Worm (Caenorhabditis elegans): Measurements from ENCODE around the gene parg-1.

parg-1 gene

DNA sequence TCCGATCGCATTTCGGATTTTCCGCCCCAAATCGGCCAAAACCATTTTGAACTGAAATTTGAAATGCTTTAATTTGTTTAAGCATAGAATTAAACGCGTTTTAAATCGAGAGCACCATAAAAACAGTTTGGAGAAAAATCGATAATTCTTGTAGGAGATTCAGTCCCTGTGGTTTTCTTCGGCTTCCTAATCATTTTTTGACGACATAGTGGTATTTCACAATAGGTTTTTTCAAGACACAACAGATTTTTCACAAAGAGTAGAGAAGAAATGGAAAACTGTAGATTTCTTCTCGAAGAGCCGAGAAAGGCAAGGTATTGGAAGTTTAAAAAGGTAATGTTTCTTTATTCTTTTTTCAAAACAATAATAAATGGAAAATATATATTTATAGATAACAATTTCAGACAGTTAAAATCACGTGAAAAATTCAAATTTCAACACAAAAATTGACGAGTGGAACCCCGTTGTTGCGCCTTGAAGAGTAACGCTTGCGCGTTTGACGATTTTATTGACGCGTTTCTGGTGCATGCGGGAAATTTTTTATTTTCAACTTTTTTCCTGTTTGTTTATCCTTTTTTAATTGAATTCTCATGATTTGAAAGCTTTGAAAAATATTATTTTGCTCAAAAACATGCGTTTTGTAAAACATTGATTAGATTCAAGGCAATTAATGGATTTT is 2.3 kb upstream of the parg-1 start, which contains the start of gene F21D5.7 (continued):
- TF ChIP-seq mab-9 (GFP tag; IDR thresholded peaks at IDR 0.05): no peak
- peak; percentile 61 for TF ChIP-seq grh-1 (GFP tag; IDR thresholded peaks at IDR 0.05)
- TF ChIP-seq alr-1 (tag; optimal IDR thresholded peaks at IDR 0.05; ENCODE audit: borderline replicate concordance): no peak
- TF ChIP-seq mep-1 (tag; optimal IDR thresholded peaks at IDR 0.05): peak; percentile 90
- peak; percentile 84 for TF ChIP-seq nhr-19 (GFP tag; conservative IDR thresholded peaks at IDR 0.05)
- TF ChIP-seq ztf-4 (tag; optimal IDR thresholded peaks at IDR 0.05): peak; percentile 33
- peak; percentile 23 for TF ChIP-seq sox-4 (tag; optimal IDR thresholded peaks at IDR 0.05)
- TF ChIP-seq unc-130 (tag; optimal IDR thresholded peaks at IDR 0.05): peak; percentile 60
- TF ChIP-seq nhr-237 (tag; optimal IDR thresholded peaks at IDR 0.05): no peak
- no peak for TF ChIP-seq unc-30 (tag; optimal IDR thresholded peaks at IDR 0.05)
- TF ChIP-seq ceh-90 (tag; optimal IDR thresholded peaks at IDR 0.05): no peak
- peak; percentile 46 for TF ChIP-seq lir-3 (tag; optimal IDR thresholded peaks at IDR 0.05; ENCODE audit: poor library complexity)
- TF ChIP-seq nhr-11 (tag; optimal IDR thresholded peaks at IDR 0.05): peak; percentile 61
- no peak for TF ChIP-seq unc-98 (GFP tag; IDR thresholded peaks at IDR 0.05)
- TF ChIP-seq C16A3.4 (tag; optimal IDR thresholded peaks at IDR 0.05): peak; percentile 67
- peak; percentile 67 for TF ChIP-seq unc-86 (tag; optimal IDR thresholded peaks at IDR 0.05)
- TF ChIP-seq lsy-2 (tag; optimal IDR thresholded peaks at IDR 0.05): peak; percentile 86 to 88
- peak; percentile 36; the same call in 1 of the 2 replicates for TF ChIP-seq ceh-88 (GFP tag; IDR thresholded peaks at IDR 0.05)
- peak; percentile 65 for TF ChIP-seq lin-15B (tag; optimal IDR thresholded peaks at IDR 0.05)
- TF ChIP-seq nhr-90 (tag; optimal IDR thresholded peaks at IDR 0.05; ENCODE audit: poor library complexity): peak; percentile 86
- TF ChIP-seq F16B12.6 (tag; optimal IDR thresholded peaks at IDR 0.05): peak; percentile 51
- peak; percentile 68 for TF ChIP-seq isw-1 (GFP tag; IDR thresholded peaks at IDR 0.05)
- peak; percentile 66 for TF ChIP-seq egl-13 (tag; optimal IDR thresholded peaks at IDR 0.05)
- peak; percentile 85 for TF ChIP-seq swsn-7 (tag; optimal IDR thresholded peaks at IDR 0.05)
- TF ChIP-seq efl-3 (GFP tag; optimal IDR thresholded peaks at IDR 0.05): no peak
- peak; percentile 75 to 86 for TF ChIP-seq efl-1 (optimal IDR thresholded peaks at IDR 0.05)
- TF ChIP-seq efl-1 (GFP tag; optimal IDR thresholded peaks at IDR 0.05 in 1 of 2): peak; percentile 86 to 98
- TF ChIP-seq nhr-71 (tag; optimal IDR thresholded peaks at IDR 0.05): peak; percentile 89
- no peak for TF ChIP-seq tlp-1 (tag; optimal IDR thresholded peaks at IDR 0.05)
- no peak for TF ChIP-seq ama-1 (optimal IDR thresholded peaks at IDR 0.05)
- no peak for TF ChIP-seq Y116A8C.19 (tag; optimal IDR thresholded peaks at IDR 0.05; ENCODE audit: borderline replicate concordance)
- no peak for TF ChIP-seq nhr-28 (tag; optimal IDR thresholded peaks at IDR 0.05)
- peak; percentile 62 for TF ChIP-seq C04F5.9 (tag; optimal IDR thresholded peaks at IDR 0.05)
- TF ChIP-seq ceh-82 (tag; optimal IDR thresholded peaks at IDR 0.05): peak; percentile 70 to 79 (median 73)
- TF ChIP-seq hlh-4 (tag; optimal IDR thresholded peaks at IDR 0.05): no peak
- TF ChIP-seq dpl-1 (GFP tag; optimal IDR thresholded peaks at IDR 0.05): peak; percentile 81 to 88 (median 87)
- no peak for TF ChIP-seq ets-5 (GFP tag; IDR thresholded peaks at IDR 0.05)
- TF ChIP-seq zag-1 (tag; optimal IDR thresholded peaks at IDR 0.05): no peak
- TF ChIP-seq egl-27 (tag; optimal IDR thresholded peaks at IDR 0.05): no peak
- TF ChIP-seq skn-1 (tag; optimal IDR thresholded peaks at IDR 0.05): peak; percentile 82
- TF ChIP-seq irx-1 (tag; optimal IDR thresholded peaks at IDR 0.05): peak; percentile 80
- TF ChIP-seq pqm-1 (tag; optimal IDR thresholded peaks at IDR 0.05): no peak
- peak; percentile 85 for TF ChIP-seq nhr-47 (tag; optimal IDR thresholded peaks at IDR 0.05)
- no peak for TF ChIP-seq aly-2 (tag; optimal IDR thresholded peaks at IDR 0.05)
- TF ChIP-seq sptf-1 (tag; optimal IDR thresholded peaks at IDR 0.05): no peak
- TF ChIP-seq jun-1 (tag; optimal IDR thresholded peaks at IDR 0.05): peak; percentile 68
- TF ChIP-seq zip-4 (GFP tag; optimal IDR thresholded peaks at IDR 0.05): peak; percentile 62
- peak; percentile 45 for TF ChIP-seq snpc-4 (tag; optimal IDR thresholded peaks at IDR 0.05)
- TF ChIP-seq hpl-2 (GFP tag; optimal IDR thresholded peaks at IDR 0.05): peak; percentile 33
- TF ChIP-seq dsc-1 (tag; optimal IDR thresholded peaks at IDR 0.05): peak; percentile 80
- peak; percentile 81 for TF ChIP-seq elt-2 (tag; optimal IDR thresholded peaks at IDR 0.05)
- TF ChIP-seq ceh-63 (GFP tag; optimal IDR thresholded peaks at IDR 0.05): no peak
- TF ChIP-seq nhr-84 (tag; optimal IDR thresholded peaks at IDR 0.05): no peak

Data from whole organism, L1 larva.